Worm (Caenorhabditis elegans) whole organism, L4 larva: ENCODE data around the gene ugtp-1.

ENCODE experiments used
- F26F4.8 ChIP-seq: fragments of 200-800 bp; sonication (Bioruptor generic); conservative IDR thresholded peaks from 2 replicates; pipeline ENCODE4 v1.3.6; 2022; ENCODE audit warnings: missing genetic modification characterization, missing compliant biosample characterization
- Y75B8A.6 ChIP-seq: fragments of 200-800 bp; sonication (Bioruptor generic); IDR thresholded peaks from 2 replicates; pipeline ENCODE4 v1.3.6; 2022; ENCODE audit warnings: missing genetic modification reagents, missing genetic modification characterization, missing compliant biosample characterization
- aha-1 ChIP-seq: fragments of 150-350 bp; peaks from one replicate; lab custom pipeline; 2014; ENCODE audit warnings: missing biosample characterization, missing genetic modification characterization
- attf-4 ChIP-seq: sonication (generic microtip); optimal IDR thresholded peaks from 3 replicates; lab custom pipeline; 2017; ENCODE audit warnings: missing biosample characterization, missing genetic modification characterization
- ceh-20 ChIP-seq: fragments of 200-800 bp; sonication (Bioruptor generic); IDR thresholded peaks from 2 replicates; pipeline ENCODE4 v1.3.6; 2022; ENCODE audit warnings: missing genetic modification reagents, missing genetic modification characterization, missing compliant biosample characterization
- ceh-44 ChIP-seq: fragments of 200-800 bp; sonication (Bioruptor generic); IDR thresholded peaks from 2 replicates; pipeline ENCODE4 v1.3.6; 2022; ENCODE audit warnings: missing genetic modification reagents, missing genetic modification characterization, missing compliant biosample characterization
- ces-1 ChIP-seq: fragments of 150-350 bp; sonication (generic microtip); optimal IDR thresholded peaks from 4 replicates; lab custom pipeline; 2014; ENCODE audit warnings: missing biosample characterization, missing genetic modification reagents, missing genetic modification characterization
- ctbp-1 ChIP-seq: fragments of 200-800 bp; sonication (Bioruptor generic); IDR thresholded peaks from 2 replicates; pipeline ENCODE4 v1.3.6; 2022; ENCODE audit warnings: missing genetic modification reagents, missing genetic modification characterization, missing compliant biosample characterization
- dmd-9 ChIP-seq: fragments of 200-800 bp; sonication (Bioruptor generic); IDR thresholded peaks from 2 replicates; pipeline ENCODE4 v1.3.6; 2022; ENCODE audit warnings: missing genetic modification reagents, missing genetic modification characterization, missing compliant biosample characterization
- dpl-1 ChIP-seq: fragments of 150-350 bp; optimal IDR thresholded peaks from 2 replicates; lab custom pipeline; 2014; ENCODE audit warnings: missing biosample characterization, missing genetic modification reagents, missing genetic modification characterization
- dve-1 ChIP-seq: sonication (generic microtip); optimal IDR thresholded peaks from 2 replicates; lab custom pipeline; 2017; ENCODE audit warnings: antibody characterized with exemption, mild to moderate bottlenecking, missing genetic modification characterization, missing compliant biosample characterization; ENCODE audit not compliant: insufficient read depth
- hlh-30 ChIP-seq: sonication (generic microtip); optimal IDR thresholded peaks from 2 replicates; lab custom pipeline; 2017; ENCODE audit warnings: antibody characterized with exemption, mild to moderate bottlenecking, missing genetic modification characterization, missing compliant biosample characterization; ENCODE audit not compliant: insufficient read depth
- hmg-1.1 ChIP-seq: fragments of 200-800 bp; sonication (Bioruptor generic); IDR thresholded peaks from 2 replicates; pipeline ENCODE4 v1.3.6; 2022; ENCODE audit warnings: missing genetic modification reagents, missing genetic modification characterization, missing compliant biosample characterization
- lim-7 ChIP-seq: fragments of 200-800 bp; sonication (Bioruptor generic); IDR thresholded peaks from 2 replicates; pipeline ENCODE4 v1.3.6; 2022; ENCODE audit warnings: missing genetic modification characterization, missing compliant biosample characterization
- lsy-2 ChIP-seq, 2 experiments: fragments of 150-350 bp in 1 of 2; sonication (generic microtip) in 1 of 2; optimal IDR thresholded peaks; 2 replicates each; lab custom pipeline; 2014 to 2017; ENCODE audit warnings: missing biosample characterization in 2 of 2, missing genetic modification characterization in 2 of 2
- mxl-2 ChIP-seq: fragments of 200-800 bp; sonication (Bioruptor generic); conservative IDR thresholded peaks from 2 replicates; pipeline ENCODE4 v1.3.6; 2022; ENCODE audit warnings: missing genetic modification reagents, missing genetic modification characterization, missing compliant biosample characterization
- nhr-28 ChIP-seq: fragments of 150-350 bp; optimal IDR thresholded peaks from 2 replicates; lab custom pipeline; 2014; ENCODE audit warnings: missing biosample characterization, missing genetic modification characterization
- nhr-48 ChIP-seq: sonication (generic microtip); optimal IDR thresholded peaks from 2 replicates; lab custom pipeline; 2016; ENCODE audit warnings: mild to moderate bottlenecking, missing genetic modification characterization, missing compliant biosample characterization
- pha-4 ChIP-seq, 2 experiments: fragments of 150-350 bp in 1 of 2; fragments of 200-800 bp in 1 of 2; sonication (Bioruptor generic) in 1 of 2; IDR thresholded peaks in 1 of 2; optimal IDR thresholded peaks in 1 of 2; 2 replicates each; pipeline versions ENCODE4 v1.3.6 to Lab custom; 2014 to 2022; ENCODE audit warnings: missing genetic modification characterization in 2 of 2, missing genetic modification reagents in 2 of 2, missing biosample characterization in 1 of 2, missing compliant biosample characterization in 1 of 2
- php-3 ChIP-seq: fragments of 200-800 bp; sonication (Bioruptor generic); IDR thresholded peaks from 2 replicates; pipeline ENCODE4 v1.3.6; 2022; ENCODE audit warnings: missing genetic modification reagents, missing genetic modification characterization, missing compliant biosample characterization
- skn-1 ChIP-seq: fragments of 150-350 bp; optimal IDR thresholded peaks from 2 replicates; lab custom pipeline; 2014; ENCODE audit warnings: missing biosample characterization, missing genetic modification characterization
- snpc-1.2 ChIP-seq: fragments of 200-800 bp; sonication (Bioruptor generic); IDR thresholded peaks from 2 replicates; pipeline ENCODE4 v1.3.6; 2022; ENCODE audit warnings: missing genetic modification reagents, missing genetic modification characterization, missing compliant biosample characterization
- spr-1 ChIP-seq: sonication (generic microtip); optimal IDR thresholded peaks from 2 replicates; lab custom pipeline; 2016; ENCODE audit warnings: mild to moderate bottlenecking, missing genetic modification characterization, missing compliant biosample characterization
- tra-1 ChIP-seq: fragments of 200-800 bp; sonication (Bioruptor generic); IDR thresholded peaks from 2 replicates; pipeline ENCODE4 v1.3.6; 2022; ENCODE audit warnings: missing genetic modification reagents, missing genetic modification characterization, missing compliant biosample characterization
- unc-130 ChIP-seq: sonication (generic microtip); optimal IDR thresholded peaks from 2 replicates; lab custom pipeline; 2016; ENCODE audit warnings: missing genetic modification reagents, missing genetic modification characterization, missing compliant biosample characterization
- unc-39 ChIP-seq: sonication (generic microtip); optimal IDR thresholded peaks from 2 replicates; lab custom pipeline; 2017; ENCODE audit warnings: missing biosample characterization, missing genetic modification characterization
- unc-62 ChIP-seq, 3 experiments: fragments of 150-350 bp in 1 of 3; sonication (generic microtip); optimal IDR thresholded peaks in 2 of 3; peaks in 1 of 3; 1 replicate in 1 of 3; 2 replicates in 2 of 3; lab custom pipeline; 2014 to 2017; ENCODE audit warnings: missing biosample characterization in 3 of 3, missing genetic modification characterization in 3 of 3, missing genetic modification reagents in 3 of 3, missing genotype in 1 of 3
- vab-7 ChIP-seq: fragments of 200-800 bp; sonication (Bioruptor generic); IDR thresholded peaks from 2 replicates; pipeline ENCODE4 v1.3.6; 2022; ENCODE audit warnings: missing genetic modification reagents, missing genetic modification characterization, missing compliant biosample characterization
- ztf-7 ChIP-seq: fragments of 150-350 bp; optimal IDR thresholded peaks from 2 replicates; lab custom pipeline; 2014; ENCODE audit warnings: missing biosample characterization, missing genetic modification characterization

ugtp-1 gene

DNA sequence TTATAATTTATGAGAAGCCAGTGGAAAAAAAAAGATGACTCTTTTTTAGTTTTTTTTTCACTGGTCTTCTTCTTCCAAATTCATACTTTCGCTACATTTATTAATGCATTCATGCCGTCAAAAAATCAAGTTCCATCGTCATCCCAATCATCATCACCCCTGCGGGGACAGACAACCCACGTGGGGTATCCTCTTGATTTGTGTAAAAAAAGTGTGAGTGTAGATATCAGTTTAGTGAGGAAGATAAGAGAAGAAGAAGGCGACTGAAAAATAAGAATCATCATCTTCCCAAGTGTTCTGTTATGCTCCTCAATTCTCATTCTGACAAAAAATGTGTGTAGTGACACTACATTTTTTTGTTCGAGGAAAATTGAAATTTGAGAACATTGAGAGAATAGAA, 18.5 kb downstream of the ugtp-1 start (continued):
- TF ChIP-seq hlh-30 (tag; lab: Kevin White, UChicago) (peak; percentile 82), dve-1 (no peak)

DNA sequence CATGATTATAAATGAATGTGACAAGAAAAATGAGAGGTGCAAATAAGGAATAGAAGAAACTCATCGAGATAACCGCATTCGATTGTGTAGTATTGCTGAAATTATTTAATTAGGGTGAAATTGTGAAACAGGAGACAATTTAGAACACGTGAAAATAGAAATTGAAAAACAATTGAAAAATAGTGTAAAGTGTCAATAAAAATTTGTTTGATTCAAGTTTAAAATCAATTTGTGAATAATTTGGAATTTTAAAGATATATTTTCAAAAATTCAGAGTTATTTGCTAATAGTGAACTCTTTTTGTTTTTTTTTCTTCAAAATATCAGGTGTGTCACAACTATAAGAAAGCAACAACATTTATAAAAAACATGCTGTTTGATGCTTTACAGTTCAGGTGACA, 19.2 kb downstream of the ugtp-1 start, which contains the start of gene ZK370.4:
Gene ZK370.4 (minus strand): TSS at position 101 of the 400 bp plus-strand sequence.
- TF ChIP-seq aha-1 (tag; lab: Kevin White, UChicago) = peak; percentile 89
- no peak for TF ChIP-seq dmd-9

DNA sequence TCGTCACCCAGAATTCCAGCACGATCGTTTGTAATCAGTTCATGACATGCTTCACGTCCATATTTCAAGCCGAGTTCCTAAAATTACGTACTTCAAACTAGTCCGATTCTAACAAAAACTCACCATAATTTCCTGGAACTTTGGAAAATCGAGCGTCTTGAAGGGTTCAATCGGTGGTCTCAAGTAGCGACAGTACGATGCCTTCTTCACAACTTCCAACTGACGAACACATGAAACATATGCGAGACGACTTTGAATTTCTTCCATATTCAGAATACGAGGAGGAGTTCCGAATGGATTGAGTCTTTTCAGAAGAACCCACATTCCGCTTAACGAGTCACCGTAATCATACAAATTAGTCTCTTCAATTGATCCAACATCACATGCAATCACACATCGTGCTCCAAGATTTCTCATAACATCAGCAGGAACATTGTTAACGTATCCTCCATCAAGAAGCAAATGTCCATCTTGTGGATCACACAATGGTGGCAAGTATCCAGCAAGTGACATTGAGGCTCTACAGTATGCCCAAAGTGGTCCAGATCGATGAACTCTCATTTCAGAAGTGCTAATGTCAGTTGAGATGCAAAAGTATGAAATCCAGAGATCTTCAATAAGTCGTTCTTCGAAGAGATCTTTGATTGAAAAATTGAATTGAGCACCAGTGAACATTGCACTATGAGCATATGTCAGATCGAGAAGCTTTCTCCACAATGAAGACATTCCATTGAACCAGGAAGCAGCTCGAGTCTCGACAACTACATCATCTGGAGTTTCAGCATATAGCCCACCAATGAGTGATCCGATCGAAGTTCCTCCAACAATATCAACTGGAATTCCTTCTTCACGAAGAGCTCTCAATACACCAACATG, 24.2 kb downstream of the ugtp-1 start:
- TF ChIP-seq hlh-30 (tag; lab: Kevin White, UChicago) = no peak
- TF ChIP-seq unc-130 (GFP tag; lab: Kevin White, UChicago) = no peak
- TF ChIP-seq unc-62 (GFP tag; optimal IDR thresholded peaks at IDR 0.05 in 1 of 2; lab: Kevin White, UChicago) = peak in 1 of 2 experiments; percentile 98
- no peak for TF ChIP-seq unc-62 (tag; optimal IDR thresholded peaks at IDR 0.05; lab: Kevin White, UChicago)
- peak; percentile 60 for TF ChIP-seq aha-1 (tag; lab: Kevin White, UChicago)
- no peak for TF ChIP-seq ctbp-1 (GFP tag; lab: Robert Waterston, UW)

DNA sequence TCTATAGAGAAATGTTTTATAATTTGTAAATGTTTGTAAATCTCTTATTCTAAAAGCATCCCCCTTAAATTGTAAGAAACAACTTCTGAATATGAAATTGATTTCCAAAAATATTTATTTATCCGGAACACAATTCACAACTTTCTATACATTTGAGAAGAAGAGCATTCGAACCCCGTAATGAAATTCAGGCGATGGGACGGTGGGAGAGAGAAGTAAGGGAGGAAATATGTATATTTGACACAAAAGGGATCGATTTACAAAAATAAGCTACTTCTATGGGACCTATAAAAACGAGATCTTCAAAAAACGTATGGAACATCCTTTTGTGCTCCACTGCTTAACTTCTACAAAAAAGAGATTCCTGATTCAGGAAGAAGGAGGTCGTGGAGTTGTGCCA, 25.3 kb downstream of the ugtp-1 start:
- no peak for TF ChIP-seq F26F4.8 (GFP tag; lab: Robert Waterston, UW)
- TF ChIP-seq skn-1 (tag; lab: Kevin White, UChicago) = no peak
- no peak for TF ChIP-seq nhr-28 (tag; lab: Kevin White, UChicago)
- TF ChIP-seq vab-7 (GFP tag; lab: Robert Waterston, UW) = no peak
- TF ChIP-seq unc-39 (tag; lab: Kevin White, UChicago) = no peak
- no peak for TF ChIP-seq php-3 (GFP tag; lab: Robert Waterston, UW)
- TF ChIP-seq lim-7 (GFP tag; lab: Robert Waterston, UW) = no peak
- no peak for TF ChIP-seq Y75B8A.6
- no peak for TF ChIP-seq nhr-48
- no peak for TF ChIP-seq hmg-1.1 (GFP tag; lab: Robert Waterston, UW)
- no peak for TF ChIP-seq snpc-1.2 (GFP tag; lab: Robert Waterston, UW)
- no peak for TF ChIP-seq lsy-2 (tag; optimal IDR thresholded peaks at IDR 0.05; lab: Kevin White, UChicago)
- TF ChIP-seq mxl-2 (GFP tag; lab: Robert Waterston, UW) = no peak
- TF ChIP-seq ceh-44 (GFP tag; lab: Robert Waterston, UW) = no peak

DNA sequence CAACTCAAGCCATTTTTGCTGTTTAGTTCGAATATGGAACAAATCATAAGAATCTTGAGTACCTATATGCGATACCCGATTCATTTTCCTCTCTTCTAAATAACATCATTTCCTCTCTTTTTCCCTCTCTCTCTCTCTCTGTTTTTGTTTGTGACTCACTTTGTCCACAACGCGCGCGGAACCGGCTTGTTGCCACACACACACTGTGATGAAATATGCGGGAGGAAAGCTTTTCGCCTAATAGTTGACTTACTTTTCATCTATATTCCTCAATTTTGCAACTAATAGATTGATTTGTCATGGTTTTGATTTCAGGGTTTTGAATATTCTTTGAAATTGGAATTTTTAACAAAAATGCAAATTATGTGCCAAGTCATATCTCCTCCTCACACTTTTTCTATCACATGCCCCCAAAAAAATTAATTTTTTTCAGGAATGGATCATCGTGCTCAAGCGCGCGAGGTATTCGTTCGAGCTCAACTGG, 30.7 kb downstream of the ugtp-1 start, which contains the start of gene hipr-1:
Gene hipr-1 (plus strand): TSS at position 434 of the 484 bp plus-strand sequence.
- TF ChIP-seq pha-4 (GFP tag; IDR thresholded peaks at IDR 0.05; lab: Robert Waterston, UW) = no peak
- TF ChIP-seq pha-4 (tag; optimal IDR thresholded peaks at IDR 0.05; lab: Kevin White, UChicago) = peak; percentile 83
- TF ChIP-seq ztf-7 (tag; lab: Kevin White, UChicago) = no peak

DNA sequence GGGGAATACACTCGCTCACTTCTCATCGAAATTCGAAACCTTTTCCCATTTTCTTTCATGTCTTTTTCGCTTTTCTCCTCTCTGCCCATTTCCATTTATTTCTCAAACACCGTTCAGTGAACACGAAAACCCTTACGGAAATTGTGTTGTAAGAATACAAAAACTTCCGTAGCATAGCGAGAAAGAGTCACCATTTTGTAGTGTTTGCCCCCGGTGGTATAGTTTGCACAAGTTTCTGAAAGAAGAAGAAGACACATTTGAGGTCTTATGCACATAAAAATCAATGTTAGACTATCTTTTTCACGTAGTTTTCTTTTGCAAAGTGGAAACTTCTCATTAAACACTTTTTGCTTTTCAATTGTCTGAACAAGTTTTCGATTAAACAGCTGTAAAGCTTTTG, 31.4 kb downstream of the ugtp-1 start:
- TF ChIP-seq tra-1 (GFP tag; lab: Robert Waterston, UW) (no peak), ces-1 (GFP tag; lab: Kevin White, UChicago) (no peak), attf-4 (tag; lab: Kevin White, UChicago) (no peak), vab-7 (GFP tag; lab: Robert Waterston, UW) (no peak), spr-1 (tag; lab: Kevin White, UChicago) (no peak), ctbp-1 (GFP tag; lab: Robert Waterston, UW) (no peak), dpl-1 (no peak), ceh-20 (GFP tag; lab: Robert Waterston, UW) (no peak), nhr-28 (tag; lab: Kevin White, UChicago) (peak; percentile 93)
